Worm (Caenorhabditis elegans): ENCODE measurements around the gene nhr-115.

- no peak for TF ChIP-seq cog-1 (tag; optimal IDR thresholded peaks at IDR 0.05)
- no peak for TF ChIP-seq klf-2 (GFP tag; conservative IDR thresholded peaks at IDR 0.05)
- no peak for TF ChIP-seq tab-1 (GFP tag; IDR thresholded peaks at IDR 0.05)
- no peak for TF ChIP-seq flt-1 (GFP tag; IDR thresholded peaks at IDR 0.05)
- TF ChIP-seq ztf-23 (GFP tag; IDR thresholded peaks at IDR 0.05): no peak
- TF ChIP-seq ref-1 (GFP tag; conservative IDR thresholded peaks at IDR 0.05): no peak
These were observed 14.3 kb upstream of the nhr-115 start, which contains the start of gene nhr-59 for ce11 chrV:2278052-2278451.
